Worm (Caenorhabditis elegans) whole organism, L4 larva: ENCODE measurements around the gene sqv-6.

Experiments
- T26A8.4 ChIP-seq: fragments of 200-800 bp; sonication (Bioruptor generic); IDR thresholded peaks from 2 replicates; pipeline ENCODE4 v1.3.6; 2022; ENCODE audit warnings: missing genetic modification characterization, missing compliant biosample characterization
- dmd-6 ChIP-seq: fragments of 200-800 bp; sonication (Bioruptor generic); IDR thresholded peaks from 2 replicates; pipeline ENCODE4 v1.3.6; 2022; ENCODE audit warnings: missing genetic modification reagents, missing genetic modification characterization, missing compliant biosample characterization
- nhr-102 ChIP-seq: sonication (generic microtip); optimal IDR thresholded peaks from 2 replicates; lab custom pipeline; 2016; ENCODE audit warnings: mild to moderate bottlenecking, missing genetic modification characterization, moderate library complexity, missing compliant biosample characterization
- nhr-28 ChIP-seq: fragments of 150-350 bp; optimal IDR thresholded peaks from 2 replicates; lab custom pipeline; 2014; ENCODE audit warnings: missing biosample characterization, missing genetic modification characterization
- php-3 ChIP-seq: fragments of 200-800 bp; sonication (Bioruptor generic); IDR thresholded peaks from 2 replicates; pipeline ENCODE4 v1.3.6; 2022; ENCODE audit warnings: missing genetic modification reagents, missing genetic modification characterization, missing compliant biosample characterization

sqv-6 gene

DNA sequence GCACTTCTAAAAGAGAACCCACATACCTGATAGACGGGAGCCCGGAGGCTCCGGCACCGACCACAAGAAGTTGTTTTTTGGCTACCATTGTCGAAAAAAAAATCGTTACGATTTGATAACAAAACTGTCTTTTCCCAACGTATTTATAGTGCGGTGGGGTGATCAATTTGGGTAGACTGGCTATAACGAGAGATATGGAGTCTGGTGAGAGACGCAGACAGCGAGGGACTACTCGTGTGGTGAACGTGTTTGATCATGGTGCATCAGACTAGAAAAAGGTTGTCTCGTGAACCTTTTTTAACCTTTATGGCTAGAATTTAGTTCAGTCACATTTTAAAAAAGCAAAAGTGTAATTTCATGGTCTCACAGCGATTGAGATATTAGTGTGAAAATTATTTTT is 61.1 kb downstream of the sqv-6 start, which contains the start of gene fmo-5 (continued):
- TF ChIP-seq php-3 (peak; percentile 50; the same call in 1 of the 2 replicates), T26A8.4 (GFP tag; lab: Robert Waterston, UW) (0 out of 2 replicates have a peak, but pooled peaks have one; percentile 31), nhr-28 (tag; lab: Kevin White, UChicago) (peak; percentile 84), nhr-102 (tag; lab: Kevin White, UChicago) (peak; percentile 31), dmd-6 (GFP tag; lab: Robert Waterston, UW) (peak; percentile 75)
